Fruit fly (Drosophila melanogaster) S2 (cell line): ENCODE results near the gene CG17780.

Source experiments
- CG8478 ChIP-seq: fragments of >200 bp; optimal IDR thresholded peaks from 2 replicates; lab custom pipeline; 2018
- CTCF ChIP-seq, 2 experiments: fragments of >200 bp; optimal IDR thresholded peaks; 2 replicates each; lab custom pipeline; 2018

DNA sequence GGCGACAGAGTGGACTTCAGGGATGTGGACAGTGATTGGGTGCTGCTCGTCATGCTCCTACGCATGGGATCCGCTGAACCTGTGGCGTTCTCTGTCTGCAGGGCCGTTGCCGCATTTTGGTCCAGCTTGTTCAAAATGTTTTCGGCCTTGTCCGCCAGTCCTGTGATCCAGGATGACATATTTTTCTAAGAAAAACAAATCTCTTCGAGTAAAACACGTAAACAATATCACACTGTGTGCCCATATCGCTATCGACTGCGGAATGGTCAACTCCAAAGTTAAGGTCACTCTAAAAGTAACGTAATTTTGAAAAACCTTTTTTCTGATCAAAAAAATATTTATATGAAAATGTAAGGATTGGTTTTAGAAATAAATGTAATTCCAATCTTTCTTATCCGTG is 27.2 kb downstream of the CG17780 start, which contains the start of gene Golgin84:
- TF ChIP-seq CTCF (optimal IDR thresholded peaks at IDR 0.05; lab: Kevin White, UChicago) (no peak), CG8478 (lab: Kevin White, UChicago) (no peak)
